Worm (Caenorhabditis elegans) whole organism, L4/young adult: Measurements from ENCODE around the gene F16G10.5.

Experiments used
- W03F9.2 ChIP-seq: fragments of 150-350 bp; optimal IDR thresholded peaks from 2 replicates; lab custom pipeline; 2014; ENCODE audit warnings: missing biosample characterization, missing genetic modification characterization
- him-1 ChIP-seq: sonication (generic microtip); optimal IDR thresholded peaks from 2 replicates; lab custom pipeline; 2016; ENCODE audit warnings: missing genotype, missing genetic modification reagents, missing genetic modification characterization, missing compliant biosample characterization

- TF ChIP-seq W03F9.2 (tag; lab: Kevin White, UChicago) (no peak), him-1 (tag; lab: Kevin White, UChicago) (no peak)
Observed at ce11 chrII:2390884-2391283, 23.8 kb downstream of the F16G10.5 start, which contains the start of gene F16G10.10.
